Fruit fly (Drosophila melanogaster): ENCODE data around the gene CG12316.

CG12316 gene

dm6 chr3L:15094589-15095288 is 42.0 kb downstream of the CG12316 start, which contains the start of the genes sstn, Plp and GlyRS (continued):
- no peak for TF ChIP-seq wek (GFP tag; optimal IDR thresholded peaks at IDR 0.05)
- no peak for TF ChIP-seq peb (GFP tag; IDR thresholded peaks at IDR 0.05)
- TF ChIP-seq CG8290 (GFP tag; optimal IDR thresholded peaks at IDR 0.05): peak; percentile 61
- TF ChIP-seq CG8290 (tag; optimal IDR thresholded peaks at IDR 0.05): peak in 1 of 2 experiments; percentile 1
- TF ChIP-seq danr (GFP tag; IDR thresholded peaks at IDR 0.05): no peak
- TF ChIP-seq klu (GFP tag; IDR thresholded peaks at IDR 0.05): no peak
- no peak for TF ChIP-seq CG10274 (GFP tag; optimal IDR thresholded peaks at IDR 0.05)
- no peak for TF ChIP-seq Kr (GFP tag; optimal IDR thresholded peaks at IDR 0.05)
- no peak for TF ChIP-seq CG16863 (GFP tag; optimal IDR thresholded peaks at IDR 0.05)
- TF ChIP-seq lbe (GFP tag; optimal IDR thresholded peaks at IDR 0.05): peak; percentile 2
- TF ChIP-seq E2f1 (GFP tag; IDR thresholded peaks at IDR 0.05): no peak
- no peak for TF ChIP-seq Dfd (GFP tag; optimal IDR thresholded peaks at IDR 0.05)
- peak; percentile 51 for TF ChIP-seq unc-4 (GFP tag; IDR thresholded peaks at IDR 0.05; ENCODE audit: partially characterized antibody)
- TF ChIP-seq Med (GFP tag): peak; percentile 70
- TF ChIP-seq usp (GFP tag; optimal IDR thresholded peaks at IDR 0.05): no peak
- peak; percentile 22 for TF ChIP-seq gcm (GFP tag; optimal IDR thresholded peaks at IDR 0.05)
- TF ChIP-seq trem (tag; optimal IDR thresholded peaks at IDR 0.05): peak; percentile 57
- TF ChIP-seq CG34224 (GFP tag; IDR thresholded peaks at IDR 0.05; ENCODE audit: partially characterized antibody): no peak
- TF ChIP-seq cato (GFP tag; optimal IDR thresholded peaks at IDR 0.05; ENCODE audit: borderline replicate concordance): no peak
- 0 out of 2 replicates have a peak, but pooled peaks have one; percentile 20 for TF ChIP-seq ato (GFP tag; IDR thresholded peaks at IDR 0.05; ENCODE audit: partially characterized antibody)
- no peak for TF ChIP-seq tap (tag; optimal IDR thresholded peaks at IDR 0.05)
- no peak for TF ChIP-seq scrt (GFP tag; optimal IDR thresholded peaks at IDR 0.05)
- peak; percentile 33 for TF ChIP-seq CG11723 (GFP tag; optimal IDR thresholded peaks at IDR 0.05)
- no peak for TF ChIP-seq salm (tag; optimal IDR thresholded peaks at IDR 0.05)
- no peak for TF ChIP-seq CG7357 (GFP tag; IDR thresholded peaks at IDR 0.05)
- no peak for TF ChIP-seq aop (GFP tag; IDR thresholded peaks at IDR 0.05)
- TF ChIP-seq CG31365 (tag; optimal IDR thresholded peaks at IDR 0.05): no peak
- TF ChIP-seq CG17359 (tag; optimal IDR thresholded peaks at IDR 0.05): no peak
- TF ChIP-seq CG7963 (GFP tag; IDR thresholded peaks at IDR 0.05; ENCODE audit: partially characterized antibody): peak; percentile 39; the same call in 1 of the 3 replicates
- no peak for TF ChIP-seq fru (optimal IDR thresholded peaks at IDR 0.05)
- no peak for TF ChIP-seq NFAT (GFP tag; IDR thresholded peaks at IDR 0.05)
- peak; percentile 81 for TF ChIP-seq CG12659 (GFP tag; optimal IDR thresholded peaks at IDR 0.05)
- TF ChIP-seq sug (tag; optimal IDR thresholded peaks at IDR 0.05): peak; percentile 57
- peak; percentile 59 for TF ChIP-seq Nf-YC (tag; optimal IDR thresholded peaks at IDR 0.05)
- no peak for TF ChIP-seq C15 (GFP tag; IDR thresholded peaks at IDR 0.05)
- TF ChIP-seq CG6791 (GFP tag; IDR thresholded peaks at IDR 0.05; ENCODE audit: partially characterized antibody): peak; percentile 58; the same call in 1 of the 3 replicates
- no peak for TF ChIP-seq ap (GFP tag; IDR thresholded peaks at IDR 0.05)
- TF ChIP-seq CG2889 (GFP tag; IDR thresholded peaks at IDR 0.05): no peak
- no peak for TF ChIP-seq CG6654 (GFP tag; optimal IDR thresholded peaks at IDR 0.05)
- TF ChIP-seq sc (optimal IDR thresholded peaks at IDR 0.05): no peak
- peak; percentile 26 for TF ChIP-seq sc (GFP tag; optimal IDR thresholded peaks at IDR 0.05)
- no peak for TF ChIP-seq eyg (GFP tag; optimal IDR thresholded peaks at IDR 0.05)
- no peak for TF ChIP-seq CG1792 (GFP tag; optimal IDR thresholded peaks at IDR 0.05)
- TF ChIP-seq CG18599 (GFP tag; optimal IDR thresholded peaks at IDR 0.05): peak; percentile 59
- peak; percentile 46 for TF ChIP-seq Meics (GFP tag; optimal IDR thresholded peaks at IDR 0.05)
- no peak for TF ChIP-seq CG6813 (GFP tag; optimal IDR thresholded peaks at IDR 0.05)
- no peak for TF ChIP-seq Taf1 (GFP tag; IDR thresholded peaks at IDR 0.05)
- TF ChIP-seq Ada2b (GFP tag; IDR thresholded peaks at IDR 0.05): no peak
- no peak for TF ChIP-seq slou (GFP tag; optimal IDR thresholded peaks at IDR 0.05)
